Fruit fly (Drosophila melanogaster) S2 (cell line): ENCODE data around the gene CG33098.

Experiments
- CG8478 ChIP-seq: fragments of >200 bp; optimal IDR thresholded peaks from 2 replicates; lab custom pipeline; 2018
- CTCF ChIP-seq, 2 experiments: fragments of >200 bp; optimal IDR thresholded peaks; 2 replicates each; lab custom pipeline; 2018

DNA sequence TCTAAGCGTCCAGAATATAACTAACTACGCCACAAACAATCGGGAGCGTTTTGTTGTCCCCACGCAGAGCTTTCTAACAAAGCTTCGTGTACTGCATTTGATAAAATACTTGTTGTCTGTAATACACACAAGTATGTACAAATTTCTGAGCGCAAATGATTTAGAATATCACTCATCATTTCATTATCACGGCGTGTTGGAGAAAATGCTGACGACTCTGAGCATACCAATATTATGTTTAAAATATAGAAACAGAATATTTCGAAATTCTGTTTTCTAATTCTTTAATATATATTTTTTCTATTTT, 18.9 kb downstream of the CG33098 start, which contains the start of gene Cyp9f2:
- TF ChIP-seq CG8478 (lab: Kevin White, UChicago) (no peak), CTCF (optimal IDR thresholded peaks at IDR 0.05; lab: Kevin White, UChicago) (no peak)
